Worm (Caenorhabditis elegans): ENCODE measurements around the gene ceeh-1.

- TF ChIP-seq nhr-6 (tag; optimal IDR thresholded peaks at IDR 0.05) (no peak), nhr-12 (tag; optimal IDR thresholded peaks at IDR 0.05) (no peak), lin-13 (GFP tag; optimal IDR thresholded peaks at IDR 0.05) (no peak), egl-27 (tag; optimal IDR thresholded peaks at IDR 0.05) (no peak), blmp-1 (tag; optimal IDR thresholded peaks at IDR 0.05; ENCODE audit: insufficient read depth) (no peak), mab-5 (tag; optimal IDR thresholded peaks at IDR 0.05) (no peak), nhr-77 (tag; optimal IDR thresholded peaks at IDR 0.05) (no peak), unc-39 (tag; optimal IDR thresholded peaks at IDR 0.05) (no peak), elt-1 (tag; optimal IDR thresholded peaks at IDR 0.05) (no peak), unc-62 (GFP tag; optimal IDR thresholded peaks at IDR 0.05) (no peak), ztf-11 (tag; optimal IDR thresholded peaks at IDR 0.05) (no peak)
Observed at ce11 chrIII:802041-802440, 30.0 kb downstream of the ceeh-1 start.

All from whole organism, L2 larva.